Worm (Caenorhabditis elegans): ENCODE results near the gene M03F8.7.
A peak's percentile ranks its signal among the peaks of the same experiment; 100 is the strongest.

M03F8.7 gene

DNA sequence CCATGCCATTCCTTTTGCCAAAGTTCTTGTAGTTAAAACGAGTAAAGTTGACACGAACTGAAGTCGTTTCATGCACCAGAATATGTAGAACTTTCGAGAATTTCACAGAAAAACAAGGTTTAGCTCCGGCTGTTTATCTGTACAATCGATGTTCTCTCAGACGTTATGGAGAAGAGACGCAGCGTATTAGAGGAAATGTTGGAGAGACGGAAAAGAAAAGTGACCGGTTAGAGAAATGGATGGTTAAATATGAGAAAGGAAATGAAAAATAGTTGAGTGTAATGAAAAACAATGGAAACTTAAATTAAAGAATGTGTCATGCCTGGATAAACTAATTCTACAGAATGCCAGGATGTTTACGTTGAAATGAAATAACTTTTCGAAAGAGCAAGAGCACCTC is 27.0 kb downstream of the M03F8.7 start, which contains the start of gene pcm-1:
TSS of gene pcm-1 (minus strand) at position 187 of the 400 bp plus-strand sequence.
- peak; percentile 30 for TF ChIP-seq hlh-30 (tag; optimal IDR thresholded peaks at IDR 0.05; ENCODE audit: insufficient read depth)
- TF ChIP-seq daf-16 (GFP tag; optimal IDR thresholded peaks at IDR 0.05), result peak in 1 of 2 experiments; percentile 71
- peak; percentile 92 for TF ChIP-seq daf-16 (tag; optimal IDR thresholded peaks at IDR 0.05)
- no peak for TF ChIP-seq lin-1 (GFP tag; IDR thresholded peaks at IDR 0.05)
- TF ChIP-seq gei-8 (GFP tag; optimal IDR thresholded peaks at IDR 0.05), result no peak
- TF ChIP-seq nhr-48 (tag; optimal IDR thresholded peaks at IDR 0.05), result no peak
- TF ChIP-seq ctbp-1 (GFP tag; IDR thresholded peaks at IDR 0.05), result no peak
- TF ChIP-seq fos-1 (tag; optimal IDR thresholded peaks at IDR 0.05), result no peak
- TF ChIP-seq mep-1 (tag; optimal IDR thresholded peaks at IDR 0.05), result peak; percentile 13
- peak; percentile 5 for TF ChIP-seq rbr-2 (tag; optimal IDR thresholded peaks at IDR 0.05)
- TF ChIP-seq ceh-28 (tag; optimal IDR thresholded peaks at IDR 0.05), result peak; percentile 42
- TF ChIP-seq hlh-11 (tag; optimal IDR thresholded peaks at IDR 0.05), result peak; percentile 59
- peak in 1 of 2 experiments; percentile 97 for TF ChIP-seq unc-62 (GFP tag; optimal IDR thresholded peaks at IDR 0.05 in 1 of 2)
- TF ChIP-seq unc-62 (tag; optimal IDR thresholded peaks at IDR 0.05), result no peak
- TF ChIP-seq lsy-2 (tag; optimal IDR thresholded peaks at IDR 0.05), result peak in 1 of 2 experiments; percentile 49

DNA sequence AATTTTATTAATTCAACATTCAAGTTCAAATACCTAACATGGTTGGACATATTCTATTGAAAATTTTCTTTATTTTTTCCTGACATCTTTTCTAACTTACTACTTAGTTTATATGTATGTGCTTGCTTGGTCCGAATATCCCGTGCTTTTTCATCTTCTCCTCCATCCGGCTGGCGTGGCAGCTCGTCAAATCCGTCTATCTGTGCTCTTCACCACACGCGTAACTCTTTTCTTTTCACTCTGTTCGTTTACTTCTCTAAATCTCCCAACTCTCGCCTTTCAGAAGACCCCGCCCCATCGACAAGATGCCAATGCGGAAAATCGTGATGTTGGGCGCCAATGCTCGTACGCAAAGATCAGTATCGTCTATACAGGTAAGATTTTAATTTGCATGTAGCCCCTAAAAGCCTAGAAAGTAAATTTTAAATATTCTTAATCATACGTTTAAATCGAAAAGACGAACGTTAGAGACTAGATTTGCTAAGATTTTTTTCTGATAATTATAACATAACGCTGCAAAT is 28.0 kb downstream of the M03F8.7 start:
- TF ChIP-seq hlh-11 (tag; optimal IDR thresholded peaks at IDR 0.05), result peak; percentile 28
- no peak for TF ChIP-seq attf-4 (tag; optimal IDR thresholded peaks at IDR 0.05)
- peak in 1 of 2 experiments; percentile 95 for TF ChIP-seq unc-62 (GFP tag; optimal IDR thresholded peaks at IDR 0.05 in 1 of 2)
- no peak for TF ChIP-seq unc-62 (tag; optimal IDR thresholded peaks at IDR 0.05)
- peak; percentile 23 for TF ChIP-seq mep-1 (tag; optimal IDR thresholded peaks at IDR 0.05)
- peak; percentile 18 for TF ChIP-seq fkh-10 (GFP tag; optimal IDR thresholded peaks at IDR 0.05)
- no peak for TF ChIP-seq ceh-32 (tag; optimal IDR thresholded peaks at IDR 0.05; ENCODE audit: poor library complexity)
- peak in 1 of 2 experiments; percentile 7 for TF ChIP-seq lsy-2 (tag; optimal IDR thresholded peaks at IDR 0.05)
- TF ChIP-seq hlh-30 (tag; optimal IDR thresholded peaks at IDR 0.05; ENCODE audit: insufficient read depth), result peak; percentile 56

- TF ChIP-seq ama-1 (optimal IDR thresholded peaks at IDR 0.05) (no peak), unc-62 (GFP tag; optimal IDR thresholded peaks at IDR 0.05 in 1 of 2) (peak in 1 of 2 experiments; percentile 91), unc-62 (tag; optimal IDR thresholded peaks at IDR 0.05) (no peak)
Observed at ce11 chrV:5972582-5972981, 35.8 kb downstream of the M03F8.7 start.

DNA sequence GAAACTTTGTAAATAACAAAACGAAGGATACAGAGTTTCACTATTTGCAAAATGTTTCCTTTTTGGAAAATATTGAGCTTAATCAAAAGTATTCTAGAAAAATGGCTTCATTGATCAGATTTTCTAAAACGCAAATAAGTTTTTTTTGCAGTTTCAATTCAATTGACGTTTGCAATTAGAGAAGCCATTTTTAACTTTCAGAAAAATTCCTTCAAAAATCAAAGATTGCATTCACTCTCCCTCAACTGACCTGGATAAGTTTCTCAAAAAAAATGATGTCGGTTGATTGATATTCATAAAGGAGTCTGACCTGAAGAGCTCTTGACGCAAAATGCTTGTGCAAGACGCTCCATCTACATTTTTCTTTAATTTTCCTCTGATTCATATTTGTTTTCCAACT is 37.0 kb downstream of the M03F8.7 start:
- TF ChIP-seq ZK546.5 (tag; optimal IDR thresholded peaks at IDR 0.05), result no peak
- TF ChIP-seq unc-62 (GFP tag; optimal IDR thresholded peaks at IDR 0.05 in 1 of 2), result peak in 1 of 2 experiments; percentile 92
- no peak for TF ChIP-seq unc-62 (tag; optimal IDR thresholded peaks at IDR 0.05)

- TF ChIP-seq daf-16 (GFP tag; optimal IDR thresholded peaks at IDR 0.05) (no peak), daf-16 (tag; optimal IDR thresholded peaks at IDR 0.05) (no peak), zip-11 (GFP tag; IDR thresholded peaks at IDR 0.05) (no peak), zfp-2 (tag; optimal IDR thresholded peaks at IDR 0.05) (no peak), nhr-25 (tag; optimal IDR thresholded peaks at IDR 0.05; ENCODE audit: borderline replicate concordance, insufficient read depth) (no peak), lin-29 (GFP tag; IDR thresholded peaks at IDR 0.05) (no peak), ZK546.5 (tag; optimal IDR thresholded peaks at IDR 0.05) (no peak), lin-38 (GFP tag; IDR thresholded peaks at IDR 0.05) (no peak), madf-9 (GFP tag; conservative IDR thresholded peaks at IDR 0.05) (no peak), mdt-29 (GFP tag; IDR thresholded peaks at IDR 0.05) (no peak), madf-5 (GFP tag; IDR thresholded peaks at IDR 0.05) (no peak), php-3 (GFP tag; IDR thresholded peaks at IDR 0.05) (no peak), Y75B8A.6 (GFP tag; IDR thresholded peaks at IDR 0.05) (no peak)
Observed at ce11 chrV:5975724-5976123, 39.0 kb downstream of the M03F8.7 start, which contains the start of gene acy-2. acy-2 (plus strand) TSS chrV:5976024.
